Worm (Caenorhabditis elegans): ENCODE results near the gene Y41E3.1.

- TF ChIP-seq egl-27 (tag; optimal IDR thresholded peaks at IDR 0.05) (no peak), nhr-77 (tag; optimal IDR thresholded peaks at IDR 0.05) (no peak), ztf-4 (tag; optimal IDR thresholded peaks at IDR 0.05) (no peak), nhr-11 (tag; optimal IDR thresholded peaks at IDR 0.05) (no peak), ceh-9 (tag; optimal IDR thresholded peaks at IDR 0.05) (no peak), ceh-28 (tag; optimal IDR thresholded peaks at IDR 0.05) (no peak), pha-4 (tag; optimal IDR thresholded peaks at IDR 0.05) (no peak), snpc-4 (tag; optimal IDR thresholded peaks at IDR 0.05) (no peak), nhr-76 (tag; optimal IDR thresholded peaks at IDR 0.05) (no peak), skn-1 (tag; optimal IDR thresholded peaks at IDR 0.05) (no peak)
These were observed 27.2 kb upstream of the Y41E3.1 start for ce11 chrIV:14985859-14986258.
